Worm (Caenorhabditis elegans): Measurements from ENCODE around the gene grl-14.

grl-14 gene

DNA sequence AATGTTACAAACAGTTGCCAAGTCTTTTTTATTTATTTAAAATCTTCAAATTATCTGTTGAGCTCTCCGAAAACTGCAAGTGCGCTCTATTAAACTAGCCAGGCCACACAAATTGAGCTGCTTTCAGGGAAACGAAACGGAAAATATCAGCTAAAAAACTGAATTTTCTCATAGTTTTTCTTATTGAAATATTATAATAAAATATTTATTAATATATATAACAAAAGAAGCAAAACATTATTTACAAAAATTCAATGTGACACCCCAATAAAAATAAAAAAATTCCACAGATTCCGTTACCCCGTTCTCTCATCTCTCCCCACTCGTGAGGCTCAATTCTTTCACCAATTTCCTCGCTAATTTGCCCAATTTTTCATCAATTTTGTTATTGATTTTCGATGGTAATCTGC, 7.2 kb downstream of the grl-14 start:
- TF ChIP-seq lin-15B (tag; optimal IDR thresholded peaks at IDR 0.05) (peak; percentile 10), mml-1 (tag; optimal IDR thresholded peaks at IDR 0.05) (no peak), nhr-11 (tag; optimal IDR thresholded peaks at IDR 0.05) (no peak), daf-12 (tag; optimal IDR thresholded peaks at IDR 0.05) (no peak), ztf-11 (tag; optimal IDR thresholded peaks at IDR 0.05) (no peak), pha-4 (tag; optimal IDR thresholded peaks at IDR 0.05) (peak; percentile 35), egl-5 (tag; optimal IDR thresholded peaks at IDR 0.05) (no peak), hmg-11 (tag; optimal IDR thresholded peaks at IDR 0.05) (peak; percentile 34), elt-2 (tag; optimal IDR thresholded peaks at IDR 0.05) (no peak), nhr-28 (tag; optimal IDR thresholded peaks at IDR 0.05) (no peak), nhr-25 (tag; optimal IDR thresholded peaks at IDR 0.05) (no peak), ceh-16 (tag; optimal IDR thresholded peaks at IDR 0.05) (no peak), jun-1 (tag; optimal IDR thresholded peaks at IDR 0.05) (no peak), skn-1 (tag; optimal IDR thresholded peaks at IDR 0.05) (no peak), ztf-4 (tag; optimal IDR thresholded peaks at IDR 0.05) (no peak)

- TF ChIP-seq ceh-16 (tag; optimal IDR thresholded peaks at IDR 0.05), result no peak
- TF ChIP-seq nhr-67 (tag; optimal IDR thresholded peaks at IDR 0.05), result no peak
- TF ChIP-seq nhr-237 (tag; optimal IDR thresholded peaks at IDR 0.05), result no peak
- no peak for TF ChIP-seq R02D3.7 (tag; optimal IDR thresholded peaks at IDR 0.05)
- no peak for TF ChIP-seq mml-1 (tag; optimal IDR thresholded peaks at IDR 0.05)
- TF ChIP-seq nfya-1 (tag; optimal IDR thresholded peaks at IDR 0.05; ENCODE audit: insufficient read depth), result peak; percentile 46
- TF ChIP-seq elt-1 (tag; optimal IDR thresholded peaks at IDR 0.05), result no peak
- TF ChIP-seq nhr-12 (tag; optimal IDR thresholded peaks at IDR 0.05), result no peak
- no peak for TF ChIP-seq unc-62 (GFP tag; optimal IDR thresholded peaks at IDR 0.05)
- TF ChIP-seq ceh-9 (tag; optimal IDR thresholded peaks at IDR 0.05), result no peak
- TF ChIP-seq eor-1 (tag; optimal IDR thresholded peaks at IDR 0.05), result no peak
- TF ChIP-seq lin-15B (tag; optimal IDR thresholded peaks at IDR 0.05), result peak; percentile 34
- TF ChIP-seq fkh-2 (tag; optimal IDR thresholded peaks at IDR 0.05), result no peak
- TF ChIP-seq skn-1 (tag; optimal IDR thresholded peaks at IDR 0.05), result no peak
- peak; percentile 36 for TF ChIP-seq ceh-28 (tag; optimal IDR thresholded peaks at IDR 0.05)
- TF ChIP-seq pqm-1 (tag; optimal IDR thresholded peaks at IDR 0.05), result no peak
- TF ChIP-seq ZK546.5 (tag; optimal IDR thresholded peaks at IDR 0.05), result no peak
- TF ChIP-seq nhr-76 (tag; optimal IDR thresholded peaks at IDR 0.05), result no peak
- TF ChIP-seq lin-39 (tag; optimal IDR thresholded peaks at IDR 0.05), result no peak
- TF ChIP-seq unc-39 (tag; optimal IDR thresholded peaks at IDR 0.05), result no peak
- no peak for TF ChIP-seq hmg-11 (tag; optimal IDR thresholded peaks at IDR 0.05)
- no peak for TF ChIP-seq ama-1 (optimal IDR thresholded peaks at IDR 0.05)
- no peak for TF ChIP-seq tbx-2 (tag; optimal IDR thresholded peaks at IDR 0.05)
- no peak for TF ChIP-seq jun-1 (tag; optimal IDR thresholded peaks at IDR 0.05)
Measured at ce11 chrV:20837765-20838164, 12.4 kb downstream of the grl-14 start, which contains the start of gene mrps-12. Gene mrps-12 (plus strand): TSS chrV:20838080.

ce11 chrV:20838565-20838964, 13.2 kb downstream of the grl-14 start, which contains the start of gene exos-7:
Gene exos-7 (plus strand): TSS chrV:20838865.
- no peak for TF ChIP-seq ceh-9 (tag; optimal IDR thresholded peaks at IDR 0.05)

- TF ChIP-seq nhr-12 (tag; optimal IDR thresholded peaks at IDR 0.05) (no peak), R02D3.7 (tag; optimal IDR thresholded peaks at IDR 0.05) (no peak), nhr-23 (tag; optimal IDR thresholded peaks at IDR 0.05) (no peak), ceh-82 (tag; optimal IDR thresholded peaks at IDR 0.05) (no peak), tbx-2 (tag; optimal IDR thresholded peaks at IDR 0.05) (no peak)
Measured at ce11 chrV:20841484-20841883, 16.1 kb downstream of the grl-14 start.

DNA sequence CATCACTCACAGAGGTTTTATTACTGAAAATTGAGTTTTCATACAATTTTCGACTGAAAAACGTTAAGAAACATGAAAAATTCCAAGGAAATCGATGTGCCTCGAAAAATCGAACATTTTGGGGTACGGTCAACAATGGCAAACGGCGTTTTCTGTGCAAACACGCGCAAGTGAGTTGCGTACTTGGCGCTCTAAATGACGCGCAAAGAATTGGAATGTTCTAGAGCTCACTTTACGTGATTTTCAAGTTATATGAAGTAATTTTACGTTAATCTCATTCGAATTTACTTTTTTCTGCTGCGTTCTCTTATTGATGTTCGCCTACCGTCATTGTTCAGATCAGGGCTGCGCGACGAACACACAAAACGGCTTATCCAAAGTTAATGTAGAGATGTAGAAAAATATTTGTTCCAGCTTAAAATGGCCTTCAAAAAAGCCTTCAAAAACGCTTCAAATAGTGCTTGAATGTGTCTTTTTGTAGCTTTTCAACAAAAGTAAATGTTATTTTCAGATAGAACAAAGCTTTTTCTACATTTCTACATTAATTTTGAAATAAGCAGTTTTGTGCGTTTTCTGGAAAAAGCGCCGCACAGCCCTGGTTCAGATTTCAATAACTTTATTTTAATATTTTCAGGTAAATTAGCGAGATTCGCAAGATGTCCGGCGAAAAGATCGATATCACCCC, 20.3 kb downstream of the grl-14 start, which contains the start of the genes F31D4.2 and fkb-6:
Gene F31D4.2 (minus strand): TSS at position 23 of the 685 bp plus-strand sequence.
Gene fkb-6 (plus strand): TSS at position 635 of the 685 bp plus-strand sequence.
- TF ChIP-seq tbx-2 (tag; optimal IDR thresholded peaks at IDR 0.05) (no peak), pha-4 (tag; optimal IDR thresholded peaks at IDR 0.05) (peak; percentile 72), ztf-4 (tag; optimal IDR thresholded peaks at IDR 0.05) (peak; percentile 1), ceh-28 (tag; optimal IDR thresholded peaks at IDR 0.05) (peak; percentile 76), nhr-67 (tag; optimal IDR thresholded peaks at IDR 0.05) (no peak), nhr-12 (tag; optimal IDR thresholded peaks at IDR 0.05) (no peak), mdl-1 (tag; optimal IDR thresholded peaks at IDR 0.05) (no peak), zag-1 (tag; optimal IDR thresholded peaks at IDR 0.05) (no peak), ztf-11 (tag; optimal IDR thresholded peaks at IDR 0.05) (no peak), nhr-11 (tag; optimal IDR thresholded peaks at IDR 0.05) (no peak), ZK546.5 (tag; optimal IDR thresholded peaks at IDR 0.05) (no peak), lin-15B (tag; optimal IDR thresholded peaks at IDR 0.05) (peak; percentile 62), aly-2 (tag; optimal IDR thresholded peaks at IDR 0.05) (no peak), ceh-82 (tag; optimal IDR thresholded peaks at IDR 0.05) (no peak), lin-39 (tag; optimal IDR thresholded peaks at IDR 0.05) (peak; percentile 63), hmg-11 (tag; optimal IDR thresholded peaks at IDR 0.05) (peak; percentile 84), snpc-4 (tag; optimal IDR thresholded peaks at IDR 0.05) (peak; percentile 52), mml-1 (tag; optimal IDR thresholded peaks at IDR 0.05) (no peak), elt-3 (tag; optimal IDR thresholded peaks at IDR 0.05) (no peak), nhr-23 (tag; optimal IDR thresholded peaks at IDR 0.05) (peak; percentile 48), egl-5 (tag; optimal IDR thresholded peaks at IDR 0.05) (peak; percentile 45), daf-12 (tag; optimal IDR thresholded peaks at IDR 0.05) (no peak), R02D3.7 (tag; optimal IDR thresholded peaks at IDR 0.05) (peak; percentile 45), elt-2 (tag; optimal IDR thresholded peaks at IDR 0.05) (peak; percentile 41), ceh-9 (tag; optimal IDR thresholded peaks at IDR 0.05) (no peak), unc-62 (GFP tag; optimal IDR thresholded peaks at IDR 0.05) (no peak), nhr-77 (tag; optimal IDR thresholded peaks at IDR 0.05) (no peak), nhr-237 (tag; optimal IDR thresholded peaks at IDR 0.05) (no peak), skn-1 (tag; optimal IDR thresholded peaks at IDR 0.05) (peak; percentile 3), nhr-28 (tag; optimal IDR thresholded peaks at IDR 0.05) (no peak)
